Fruit fly (Drosophila melanogaster) Kc167 (cell line): ENCODE results near the gene CG14053.

Experiments used
- Myc ChIP-seq: fragments of >200 bp; optimal IDR thresholded peaks from 2 replicates; lab custom pipeline; 2017; ENCODE audit warnings: missing external identifiers
- Sin3A ChIP-seq: fragments of >200 bp; optimal IDR thresholded peaks from 2 replicates; lab custom pipeline; 2018; ENCODE audit warnings: missing external identifiers
- h ChIP-seq: fragments of >200 bp; optimal IDR thresholded peaks from 3 replicates; lab custom pipeline; 2018; ENCODE audit warnings: missing external identifiers
- insv ChIP-seq: fragments of >200 bp; optimal IDR thresholded peaks from 3 replicates; lab custom pipeline; 2018; ENCODE audit warnings: missing external identifiers
- psq ChIP-seq: fragments of >200 bp; optimal IDR thresholded peaks from 2 replicates; lab custom pipeline; 2017; ENCODE audit warnings: missing external identifiers
- ttk ChIP-seq: sonication (Bioruptor generic); optimal IDR thresholded peaks from 2 replicates; lab custom pipeline; 2017; ENCODE audit warnings: missing external identifiers

CG14053 gene

dm6 chrX:2193809-2194207 lies at the start of gene CG14053:
TSS of gene CG14053 (minus strand) at chrX:2193909.
- TF ChIP-seq ttk (lab: Kevin White, UChicago) (no peak), insv (lab: Kevin White, UChicago) (no peak), Sin3A (lab: Kevin White, UChicago) (no peak), psq (lab: Kevin White, UChicago) (no peak), Myc (lab: Kevin White, UChicago) (no peak), h (lab: Kevin White, UChicago) (no peak)

dm6 chrX:2242897-2243296 lies 49.2 kb upstream of the CG14053 start:
- TF ChIP-seq insv (lab: Kevin White, UChicago) (no peak), ttk (lab: Kevin White, UChicago) (no peak), Myc (lab: Kevin White, UChicago) (no peak), psq (lab: Kevin White, UChicago) (no peak), h (lab: Kevin White, UChicago) (no peak), Sin3A (lab: Kevin White, UChicago) (no peak)

dm6 chrX:2241842-2242241 lies 48.1 kb upstream of the CG14053 start, which contains the start of gene kz:
TSS of gene kz (minus strand) at chrX:2242035.
- TF ChIP-seq insv (lab: Kevin White, UChicago), result no peak
- no peak for TF ChIP-seq psq (lab: Kevin White, UChicago)
- TF ChIP-seq ttk (lab: Kevin White, UChicago), result no peak
- TF ChIP-seq Sin3A (lab: Kevin White, UChicago), result no peak
- TF ChIP-seq Myc (lab: Kevin White, UChicago), result no peak
- TF ChIP-seq h (lab: Kevin White, UChicago), result no peak

DNA sequence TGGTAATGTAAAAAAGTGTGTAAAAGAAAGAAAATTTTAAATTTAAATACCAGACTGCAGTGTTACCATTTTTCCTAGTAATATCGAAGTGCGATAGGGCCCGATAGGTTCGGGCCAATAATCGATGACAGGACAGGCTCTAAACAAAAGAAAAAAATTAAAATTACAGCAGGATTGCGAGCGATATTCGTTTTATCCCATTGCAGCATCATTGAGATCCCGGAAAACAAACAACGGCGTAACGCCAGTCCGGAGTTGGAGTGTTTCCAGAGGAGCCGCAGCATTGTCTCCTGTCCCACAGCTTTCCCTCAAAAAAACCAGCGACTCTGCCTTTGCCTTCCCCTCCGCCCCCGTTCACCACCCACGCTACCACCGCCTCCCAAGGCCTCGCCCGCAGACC lies 31.4 kb upstream of the CG14053 start, which contains the start of gene pcx:
Gene pcx, plus strand, starts transcription at position 159 of the 400 bp plus-strand sequence.
- TF ChIP-seq h (lab: Kevin White, UChicago) (no peak), Myc (lab: Kevin White, UChicago) (no peak), Sin3A (lab: Kevin White, UChicago) (no peak), psq (lab: Kevin White, UChicago) (no peak), ttk (lab: Kevin White, UChicago) (no peak), insv (lab: Kevin White, UChicago) (no peak)

DNA sequence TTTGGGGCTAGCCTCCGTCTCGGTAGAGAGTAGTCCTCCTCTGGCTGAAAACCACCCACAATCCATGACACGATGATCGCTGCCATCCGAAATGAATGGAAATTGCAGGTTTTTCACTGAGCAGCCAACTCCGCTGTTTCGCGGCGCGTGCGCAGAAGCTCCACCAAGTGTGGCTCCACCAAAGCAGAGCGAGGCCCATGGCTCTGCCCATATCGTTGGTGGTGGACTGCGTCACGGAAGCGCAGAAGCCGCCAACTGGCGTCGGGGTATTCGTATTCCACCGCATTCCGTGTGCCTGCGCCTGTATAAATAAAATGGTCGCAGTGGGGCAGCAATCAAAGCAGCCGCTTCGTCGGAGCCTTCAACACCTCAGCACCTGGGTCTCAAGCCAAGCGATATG lies 29.7 kb upstream of the CG14053 start, which contains the start of gene CG14052:
Gene CG14052, plus strand, starts transcription at position 301 of the 400 bp plus-strand sequence.
- no peak for TF ChIP-seq Sin3A (lab: Kevin White, UChicago)
- no peak for TF ChIP-seq psq (lab: Kevin White, UChicago)
- TF ChIP-seq insv (lab: Kevin White, UChicago), result no peak
- TF ChIP-seq ttk (lab: Kevin White, UChicago), result no peak
- no peak for TF ChIP-seq h (lab: Kevin White, UChicago)
- no peak for TF ChIP-seq Myc (lab: Kevin White, UChicago)

DNA sequence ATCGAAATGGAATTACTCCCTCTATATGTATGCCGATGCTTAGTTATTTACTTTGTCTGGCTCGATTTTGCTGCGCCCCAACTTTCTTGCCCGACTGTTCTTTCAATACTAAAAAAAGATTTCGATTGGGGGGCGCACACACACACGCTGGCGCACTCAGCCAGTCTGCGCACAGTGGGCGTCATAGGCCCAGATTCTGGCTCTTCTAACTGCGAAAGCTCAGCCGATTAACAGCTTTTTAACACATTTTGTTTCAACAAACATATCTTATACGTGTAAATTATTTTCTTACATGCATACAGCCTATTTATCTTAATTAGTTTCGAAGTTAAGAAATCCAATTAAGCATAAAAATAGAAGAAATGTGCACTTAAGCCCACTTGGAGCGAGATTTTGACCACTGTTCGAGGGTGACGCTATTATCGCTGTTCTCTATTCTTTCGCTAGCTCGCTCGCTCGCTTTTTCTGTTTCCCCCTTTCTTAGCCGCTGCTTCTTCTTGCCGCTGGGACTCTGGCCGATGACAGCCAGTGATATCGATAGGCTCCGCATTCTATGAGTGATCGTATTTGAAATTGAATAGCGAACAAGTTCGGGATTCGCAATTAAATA lies 28.6 kb upstream of the CG14053 start, which contains the start of gene Vinc:
Gene Vinc, minus strand, starts transcription at position 387 of the 610 bp plus-strand sequence.
- TF ChIP-seq Myc (lab: Kevin White, UChicago), result no peak
- TF ChIP-seq h (lab: Kevin White, UChicago), result no peak
- no peak for TF ChIP-seq ttk (lab: Kevin White, UChicago)
- TF ChIP-seq psq (lab: Kevin White, UChicago), result no peak
- TF ChIP-seq insv (lab: Kevin White, UChicago), result no peak

DNA sequence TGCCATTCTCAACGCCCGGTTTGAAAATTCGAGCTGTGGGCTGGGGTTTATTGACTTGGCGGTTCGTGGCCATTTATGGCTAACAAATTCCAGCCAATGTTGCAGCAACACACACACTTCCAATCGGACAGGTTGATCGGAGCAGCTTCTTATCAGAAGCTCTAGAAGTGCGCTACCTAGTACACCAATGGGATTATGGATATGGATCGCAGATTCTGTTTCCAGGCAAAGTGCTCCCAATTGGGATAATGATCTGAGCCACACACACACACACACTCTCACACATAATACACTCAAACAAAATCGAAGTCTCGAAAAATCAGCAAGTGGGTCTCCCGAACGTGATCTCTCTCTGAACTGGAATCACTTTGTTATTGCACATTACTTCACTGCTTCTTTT lies 27.9 kb upstream of the CG14053 start:
- no peak for TF ChIP-seq Sin3A (lab: Kevin White, UChicago)
- TF ChIP-seq psq (lab: Kevin White, UChicago), result no peak
- no peak for TF ChIP-seq ttk (lab: Kevin White, UChicago)
- TF ChIP-seq insv (lab: Kevin White, UChicago), result no peak
- TF ChIP-seq h (lab: Kevin White, UChicago), result no peak
- no peak for TF ChIP-seq Myc (lab: Kevin White, UChicago)

dm6 chrX:2219899-2220298 lies 26.2 kb upstream of the CG14053 start:
- TF ChIP-seq insv (lab: Kevin White, UChicago), result no peak
- no peak for TF ChIP-seq Sin3A (lab: Kevin White, UChicago)
- TF ChIP-seq Myc (lab: Kevin White, UChicago), result no peak
- no peak for TF ChIP-seq ttk (lab: Kevin White, UChicago)

- TF ChIP-seq psq (lab: Kevin White, UChicago) (no peak), insv (lab: Kevin White, UChicago) (no peak), h (lab: Kevin White, UChicago) (no peak), Myc (lab: Kevin White, UChicago) (no peak), ttk (lab: Kevin White, UChicago) (no peak), Sin3A (lab: Kevin White, UChicago) (no peak)
These were observed 25.5 kb upstream of the CG14053 start for dm6 chrX:2219246-2219645.

dm6 chrX:2218455-2218854 lies 24.7 kb upstream of the CG14053 start:
- TF ChIP-seq ttk (lab: Kevin White, UChicago) (no peak), psq (lab: Kevin White, UChicago) (no peak), h (lab: Kevin White, UChicago) (no peak), insv (lab: Kevin White, UChicago) (no peak), Sin3A (lab: Kevin White, UChicago) (no peak), Myc (lab: Kevin White, UChicago) (no peak)

- TF ChIP-seq ttk (lab: Kevin White, UChicago), result no peak
These were observed 20.2 kb upstream of the CG14053 start, which contains the start of gene SmydA-8 for dm6 chrX:2213759-2214406. TSS of gene SmydA-8 (minus strand) at chrX:2213809.
